Worm (Caenorhabditis elegans) whole organism, mixed stage, embryonic: ENCODE data around the gene myo-2.

ENCODE experiments used
- M03D4.4 ChIP-seq: sonication (generic microtip); optimal IDR thresholded peaks from 2 replicates; lab custom pipeline; 2017; ENCODE audit warnings: mild to moderate bottlenecking, missing genetic modification characterization, missing compliant biosample characterization
- bed-3 ChIP-seq: fragments of 200-800 bp; sonication (Bioruptor generic); optimal IDR thresholded peaks from 3 replicates; lab custom pipeline; 2018; ENCODE audit warnings: mild to moderate bottlenecking, missing genetic modification characterization, moderate library complexity, missing compliant biosample characterization
- blmp-1 ChIP-seq: fragments of 150-350 bp; optimal IDR thresholded peaks from 2 replicates; lab custom pipeline; 2014; ENCODE audit warnings: missing biosample characterization, missing genetic modification characterization
- ceh-39 ChIP-seq: fragments of 150-350 bp; optimal IDR thresholded peaks from 2 replicates; lab custom pipeline; 2014; ENCODE audit warnings: missing biosample characterization, missing genetic modification characterization
- ceh-43 ChIP-seq: fragments of 200-800 bp; sonication (Bioruptor generic); optimal IDR thresholded peaks from 2 replicates; lab custom pipeline; 2018; ENCODE audit warnings: mild to moderate bottlenecking, missing genetic modification characterization, moderate library complexity, missing compliant biosample characterization
- ces-1 ChIP-seq: fragments of 150-350 bp; optimal IDR thresholded peaks from 2 replicates; lab custom pipeline; 2014; ENCODE audit warnings: missing biosample characterization, missing genetic modification reagents, missing genetic modification characterization
- cnd-1 ChIP-seq: fragments of 200-800 bp; sonication (Bioruptor generic); optimal IDR thresholded peaks from 2 replicates; lab custom pipeline; 2018; ENCODE audit warnings: mild to moderate bottlenecking, missing genetic modification characterization, missing compliant biosample characterization
- elt-1 ChIP-seq: sonication (generic microtip); optimal IDR thresholded peaks from 2 replicates; lab custom pipeline; 2017; ENCODE audit warnings: missing genetic modification characterization, mild to moderate bottlenecking, missing compliant biosample characterization, antibody characterized with exemption, moderate library complexity, borderline replicate concordance; ENCODE audit not compliant: insufficient read depth
- elt-3 ChIP-seq: fragments of 150-350 bp; optimal IDR thresholded peaks from 2 replicates; lab custom pipeline; 2014; ENCODE audit warnings: missing biosample characterization, missing genetic modification characterization
- flh-1 ChIP-seq: fragments of 200-800 bp; sonication (Bioruptor generic); optimal IDR thresholded peaks from 2 replicates; lab custom pipeline; 2018; ENCODE audit warnings: mild to moderate bottlenecking, missing genetic modification characterization, moderate library complexity, missing compliant biosample characterization
- ham-2 ChIP-seq: fragments of 200-800 bp; sonication (Bioruptor generic); optimal IDR thresholded peaks from 2 replicates; lab custom pipeline; 2018; ENCODE audit warnings: mild to moderate bottlenecking, missing genetic modification characterization, missing compliant biosample characterization
- lin-13 ChIP-seq: fragments of 150-350 bp; optimal IDR thresholded peaks from 2 replicates; lab custom pipeline; 2014; ENCODE audit warnings: missing biosample characterization, missing genetic modification characterization
- lin-32 ChIP-seq: fragments of 200-800 bp; sonication (Bioruptor generic); optimal IDR thresholded peaks from 2 replicates; lab custom pipeline; 2018; ENCODE audit warnings: mild to moderate bottlenecking, missing genetic modification characterization, missing compliant biosample characterization
- lsy-2 ChIP-seq: fragments of 150-350 bp; optimal IDR thresholded peaks from 2 replicates; lab custom pipeline; 2014; ENCODE audit warnings: missing biosample characterization, missing genetic modification characterization
- mab-5 ChIP-seq: fragments of 150-350 bp; optimal IDR thresholded peaks from 2 replicates; lab custom pipeline; 2014; ENCODE audit warnings: missing biosample characterization, missing genetic modification characterization
- mls-2 ChIP-seq: sonication (generic microtip); optimal IDR thresholded peaks from 2 replicates; lab custom pipeline; 2016; ENCODE audit warnings: mild to moderate bottlenecking, missing genetic modification characterization, moderate library complexity, missing compliant biosample characterization
- nhr-12 ChIP-seq: fragments of 150-350 bp; optimal IDR thresholded peaks from 2 replicates; lab custom pipeline; 2014; ENCODE audit warnings: missing biosample characterization, missing genetic modification characterization
- nhr-2 ChIP-seq: fragments of 150-350 bp; optimal IDR thresholded peaks from 2 replicates; lab custom pipeline; 2014; ENCODE audit warnings: missing biosample characterization, missing genetic modification characterization
- nhr-237 ChIP-seq: fragments of 150-350 bp; optimal IDR thresholded peaks from 2 replicates; lab custom pipeline; 2014; ENCODE audit warnings: missing biosample characterization, missing genetic modification characterization
- nhr-28 ChIP-seq: fragments of 150-350 bp; optimal IDR thresholded peaks from 2 replicates; lab custom pipeline; 2014; ENCODE audit warnings: missing biosample characterization, missing genetic modification characterization
- nhr-76 ChIP-seq: sonication (generic microtip); optimal IDR thresholded peaks from 2 replicates; lab custom pipeline; 2017; ENCODE audit warnings: missing biosample characterization, missing genetic modification characterization
- pha-4 ChIP-seq: fragments of 150-350 bp; optimal IDR thresholded peaks from 2 replicates; lab custom pipeline; 2018; ENCODE audit warnings: missing biosample characterization, missing genetic modification reagents, missing genetic modification characterization
- sem-2 ChIP-seq: fragments of 200-800 bp; sonication (Bioruptor generic); optimal IDR thresholded peaks from 2 replicates; lab custom pipeline; 2018; ENCODE audit warnings: mild to moderate bottlenecking, missing genetic modification characterization, missing compliant biosample characterization
- snpc-4 ChIP-seq: fragments of 150-350 bp; optimal IDR thresholded peaks from 2 replicates; lab custom pipeline; 2014; ENCODE audit warnings: missing biosample characterization, missing genetic modification characterization
- sptf-1 ChIP-seq: sonication (generic microtip); optimal IDR thresholded peaks from 2 replicates; lab custom pipeline; 2017; ENCODE audit warnings: mild to moderate bottlenecking, missing genetic modification characterization, moderate library complexity, missing compliant biosample characterization
- tbx-8 ChIP-seq: fragments of 200-800 bp; sonication (Bioruptor generic); optimal IDR thresholded peaks from 2 replicates; lab custom pipeline; 2018; ENCODE audit warnings: mild to moderate bottlenecking, missing genetic modification characterization, moderate library complexity, missing compliant biosample characterization
- unc-120 ChIP-seq: sonication (generic microtip); optimal IDR thresholded peaks from 2 replicates; lab custom pipeline; 2017; ENCODE audit warnings: missing genetic modification characterization, missing compliant biosample characterization; ENCODE audit not compliant: poor library complexity, severe bottlenecking
- unc-39 ChIP-seq: fragments of 150-350 bp; optimal IDR thresholded peaks from 2 replicates; lab custom pipeline; 2014; ENCODE audit warnings: missing biosample characterization, missing genetic modification characterization
- zip-8 ChIP-seq: fragments of 150-350 bp; optimal IDR thresholded peaks from 2 replicates; lab custom pipeline; 2014; ENCODE audit warnings: missing biosample characterization, missing genetic modification characterization
- ztf-11 ChIP-seq: fragments of 150-350 bp; optimal IDR thresholded peaks from 2 replicates; lab custom pipeline; 2014; ENCODE audit warnings: missing biosample characterization, missing genetic modification characterization

myo-2 gene

ce11 chrX:12466769-12467168 lies 1.1 kb upstream of the myo-2 start, which contains the start of gene cdf-2:
cdf-2 (minus strand) TSS chrX:12466917.
- TF ChIP-seq sptf-1 (tag; lab: Kevin White, UChicago) (no peak), cnd-1 (tag; lab: Kevin White, UChicago) (no peak), unc-120 (tag; lab: Kevin White, UChicago) (no peak), elt-1 (tag; lab: Kevin White, UChicago) (no peak), tbx-8 (GFP tag; lab: Kevin White, UChicago) (no peak), ham-2 (no peak), flh-1 (GFP tag; lab: Kevin White, UChicago) (no peak), elt-3 (tag; lab: Kevin White, UChicago) (no peak), mls-2 (tag; lab: Kevin White, UChicago) (no peak), nhr-28 (tag; lab: Kevin White, UChicago) (no peak)

ce11 chrX:12469846-12470245 lies 2.0 kb downstream of the myo-2 start:
- TF ChIP-seq sptf-1 (tag; lab: Kevin White, UChicago) (no peak), lsy-2 (tag; lab: Kevin White, UChicago) (no peak), mab-5 (no peak), nhr-12 (tag; lab: Kevin White, UChicago) (no peak), flh-1 (GFP tag; lab: Kevin White, UChicago) (no peak), ceh-43 (GFP tag; lab: Kevin White, UChicago) (no peak), ham-2 (no peak), nhr-76 (tag; lab: Kevin White, UChicago) (no peak), ces-1 (no peak)

- TF ChIP-seq ceh-39 (tag; lab: Kevin White, UChicago), result no peak
- TF ChIP-seq elt-3 (tag; lab: Kevin White, UChicago), result no peak
- TF ChIP-seq ces-1, result no peak
- no peak for TF ChIP-seq M03D4.4 (tag; lab: Kevin White, UChicago)
- no peak for TF ChIP-seq lsy-2 (tag; lab: Kevin White, UChicago)
- no peak for TF ChIP-seq snpc-4 (tag; lab: Kevin White, UChicago)
- TF ChIP-seq bed-3 (GFP tag; lab: Kevin White, UChicago), result no peak
- no peak for TF ChIP-seq sptf-1 (tag; lab: Kevin White, UChicago)
- no peak for TF ChIP-seq tbx-8 (GFP tag; lab: Kevin White, UChicago)
- TF ChIP-seq, all 35 proteins: peak for 0
Measured at ce11 chrX:12472232-12472631, 4.4 kb downstream of the myo-2 start.

- no peak for TF ChIP-seq nhr-2 (tag; lab: Kevin White, UChicago)
- no peak for TF ChIP-seq flh-1 (GFP tag; lab: Kevin White, UChicago)
- TF ChIP-seq bed-3 (GFP tag; lab: Kevin White, UChicago), result no peak
- TF ChIP-seq mls-2 (tag; lab: Kevin White, UChicago), result no peak
- no peak for TF ChIP-seq elt-3 (tag; lab: Kevin White, UChicago)
- TF ChIP-seq lin-13 (tag; lab: Kevin White, UChicago), result no peak
- TF ChIP-seq elt-1 (tag; lab: Kevin White, UChicago), result no peak
- TF ChIP-seq nhr-12 (tag; lab: Kevin White, UChicago), result no peak
- no peak for TF ChIP-seq nhr-237 (tag; lab: Kevin White, UChicago)
- no peak for TF ChIP-seq blmp-1 (tag; lab: Kevin White, UChicago)
- no peak for TF ChIP-seq pha-4 (tag; lab: Kevin White, UChicago)
- TF ChIP-seq nhr-76 (tag; lab: Kevin White, UChicago), result no peak
Measured at ce11 chrX:12476412-12476811, 8.6 kb downstream of the myo-2 start.

ce11 chrX:12477341-12477740 lies 9.5 kb downstream of the myo-2 start, which contains the start of gene F45E6.1:
F45E6.1 (minus strand) TSS chrX:12477441.
- no peak for TF ChIP-seq nhr-237 (tag; lab: Kevin White, UChicago)

ce11 chrX:12478465-12478864 lies 10.6 kb downstream of the myo-2 start:
- no peak for TF ChIP-seq zip-8
- TF ChIP-seq snpc-4 (tag; lab: Kevin White, UChicago), result no peak
- no peak for TF ChIP-seq elt-1 (tag; lab: Kevin White, UChicago)
- TF ChIP-seq flh-1 (GFP tag; lab: Kevin White, UChicago), result no peak
- TF ChIP-seq sptf-1 (tag; lab: Kevin White, UChicago), result no peak
- no peak for TF ChIP-seq unc-120 (tag; lab: Kevin White, UChicago)
- no peak for TF ChIP-seq nhr-237 (tag; lab: Kevin White, UChicago)
- TF ChIP-seq lsy-2 (tag; lab: Kevin White, UChicago), result no peak
- no peak for TF ChIP-seq lin-13 (tag; lab: Kevin White, UChicago)
- no peak for TF ChIP-seq lin-32
- no peak for TF ChIP-seq tbx-8 (GFP tag; lab: Kevin White, UChicago)
- TF ChIP-seq ham-2, result no peak
- TF ChIP-seq M03D4.4 (tag; lab: Kevin White, UChicago), result no peak
- TF ChIP-seq ceh-43 (GFP tag; lab: Kevin White, UChicago), result no peak
- TF ChIP-seq ztf-11, result no peak
- TF ChIP-seq sem-2 (GFP tag; lab: Kevin White, UChicago), result no peak
- no peak for TF ChIP-seq unc-39
- TF ChIP-seq, all 35 proteins: peak for 0
